Worm (Caenorhabditis elegans) whole organism, L1 larva: ENCODE data around the gene hda-10.

ENCODE experiments used
- egl-13 ChIP-seq: sonication (generic microtip); optimal IDR thresholded peaks from 2 replicates; lab custom pipeline; 2016; ENCODE audit warnings: missing genotype, missing genetic modification reagents, missing genetic modification characterization, missing compliant biosample characterization
- fkh-10 ChIP-seq: sonication (generic microtip); optimal IDR thresholded peaks from 2 replicates; lab custom pipeline; 2017; ENCODE audit warnings: missing biosample characterization, missing genetic modification reagents, missing genetic modification characterization
- skn-1 ChIP-seq: fragments of 150-350 bp; optimal IDR thresholded peaks from 2 replicates; lab custom pipeline; 2014; ENCODE audit warnings: missing biosample characterization, missing genetic modification characterization

DNA sequence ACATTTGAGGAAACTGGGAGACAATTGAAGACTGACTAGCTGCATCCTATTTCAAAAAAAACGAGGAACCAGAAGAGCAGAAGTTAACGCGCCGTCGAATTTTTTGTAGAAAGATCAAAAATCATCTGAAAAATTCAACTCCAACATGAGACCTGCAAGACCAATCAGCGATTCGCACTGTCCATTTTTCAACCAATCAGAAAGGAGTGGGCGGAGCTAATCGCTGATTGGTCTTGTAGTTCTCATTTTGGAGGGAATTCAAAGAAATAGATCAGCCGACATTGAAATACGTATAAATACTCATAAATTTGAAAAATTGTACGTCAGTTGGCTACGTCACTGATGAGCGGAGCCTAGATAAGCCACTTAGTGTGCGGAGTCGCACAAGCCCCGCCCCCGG is 25.1 kb downstream of the hda-10 start:
- TF ChIP-seq egl-13 (no peak), skn-1 (no peak), fkh-10 (GFP tag; lab: Kevin White, UChicago) (no peak)
